Worm (Caenorhabditis elegans) whole organism, L2 larva: ENCODE measurements around the gene pas-2.

Source experiments
- C34F6.9 ChIP-seq: fragments of 150-350 bp; optimal IDR thresholded peaks from 2 replicates; lab custom pipeline; 2014; ENCODE audit warnings: missing biosample characterization, missing genetic modification characterization
- F13H6.1 ChIP-seq: sonication (generic microtip); optimal IDR thresholded peaks from 2 replicates; lab custom pipeline; 2016; ENCODE audit warnings: missing genetic modification characterization, missing compliant biosample characterization
- R02D3.7 ChIP-seq: fragments of 150-350 bp; optimal IDR thresholded peaks from 2 replicates; lab custom pipeline; 2014; ENCODE audit warnings: missing biosample characterization, missing genetic modification characterization
- Y55F3AM.14 ChIP-seq: fragments of 200-800 bp; sonication (Bioruptor generic); optimal IDR thresholded peaks from 2 replicates; lab custom pipeline; 2018; ENCODE audit warnings: mild to moderate bottlenecking, missing genetic modification characterization, missing compliant biosample characterization
- ZK546.5 ChIP-seq: sonication (generic microtip); optimal IDR thresholded peaks from 2 replicates; lab custom pipeline; 2017; ENCODE audit warnings: missing biosample characterization, missing genetic modification characterization
- alr-1 ChIP-seq: fragments of 150-350 bp; optimal IDR thresholded peaks from 2 replicates; lab custom pipeline; 2014; ENCODE audit warnings: missing biosample characterization, missing genetic modification characterization
- aly-2 ChIP-seq: fragments of 150-350 bp; optimal IDR thresholded peaks from 2 replicates; lab custom pipeline; 2014; ENCODE audit warnings: missing biosample characterization, missing genetic modification characterization
- ama-1 ChIP-seq: fragments of 150-350 bp; optimal IDR thresholded peaks from 2 replicates; lab custom pipeline; 2018; ENCODE audit warnings: inconsistent platforms
- blmp-1 ChIP-seq: sonication (generic microtip); optimal IDR thresholded peaks from 2 replicates; lab custom pipeline; 2017; ENCODE audit warnings: missing genetic modification characterization, mild to moderate bottlenecking, missing compliant biosample characterization, antibody characterized with exemption, moderate library complexity; ENCODE audit not compliant: insufficient read depth
- ceh-16 ChIP-seq: fragments of 150-350 bp; optimal IDR thresholded peaks from 2 replicates; lab custom pipeline; 2014; ENCODE audit warnings: missing biosample characterization, missing genetic modification characterization
- ceh-82 ChIP-seq: fragments of 150-350 bp; optimal IDR thresholded peaks from 2 replicates; lab custom pipeline; 2014; ENCODE audit warnings: missing biosample characterization, missing genetic modification characterization
- crh-2 ChIP-seq: sonication (generic microtip); optimal IDR thresholded peaks from 2 replicates; lab custom pipeline; 2017; ENCODE audit warnings: missing biosample characterization, missing genetic modification characterization
- dmd-4 ChIP-seq: sonication (generic microtip); optimal IDR thresholded peaks from 2 replicates; lab custom pipeline; 2017; ENCODE audit warnings: missing biosample characterization, missing genetic modification characterization
- egl-27 ChIP-seq: sonication (generic microtip); optimal IDR thresholded peaks from 3 replicates; lab custom pipeline; 2017; ENCODE audit warnings: missing biosample characterization, missing genetic modification reagents, missing genetic modification characterization
- elt-1 ChIP-seq: fragments of 150-350 bp; optimal IDR thresholded peaks from 2 replicates; lab custom pipeline; 2014; ENCODE audit warnings: missing biosample characterization, missing genetic modification characterization
- elt-3 ChIP-seq: sonication (generic microtip); optimal IDR thresholded peaks from 2 replicates; lab custom pipeline; 2017; ENCODE audit warnings: missing biosample characterization, missing genetic modification characterization
- fos-1 ChIP-seq: fragments of 150-350 bp; optimal IDR thresholded peaks from 2 replicates; lab custom pipeline; 2014; ENCODE audit warnings: missing biosample characterization, missing genetic modification characterization
- gmeb-1 ChIP-seq: fragments of 150-350 bp; optimal IDR thresholded peaks from 2 replicates; lab custom pipeline; 2014; ENCODE audit warnings: missing biosample characterization, missing genetic modification characterization
- lin-11 ChIP-seq: fragments of 150-350 bp; sonication (generic microtip); optimal IDR thresholded peaks from 2 replicates; lab custom pipeline; 2014; ENCODE audit warnings: missing biosample characterization, missing genetic modification characterization, inconsistent platforms, mixed read lengths
- lin-13 ChIP-seq: fragments of 150-350 bp; optimal IDR thresholded peaks from 2 replicates; lab custom pipeline; 2014; ENCODE audit warnings: missing biosample characterization, missing genetic modification reagents, missing genetic modification characterization
- lin-39 ChIP-seq: fragments of 150-350 bp; optimal IDR thresholded peaks from 2 replicates; lab custom pipeline; 2014; ENCODE audit warnings: missing biosample characterization, missing genetic modification reagents, missing genetic modification characterization
- lsy-2 ChIP-seq, 2 experiments: fragments of 150-350 bp in 1 of 2; sonication (generic microtip) in 1 of 2; optimal IDR thresholded peaks; 2 replicates each; lab custom pipeline; 2014 to 2017; ENCODE audit warnings: missing biosample characterization in 2 of 2, missing genetic modification characterization in 2 of 2
- mab-5 ChIP-seq: fragments of 150-350 bp; optimal IDR thresholded peaks from 2 replicates; lab custom pipeline; 2014; ENCODE audit warnings: missing biosample characterization, missing genetic modification characterization
- mbf-1 ChIP-seq: sonication (generic microtip); optimal IDR thresholded peaks from 2 replicates; lab custom pipeline; 2017; ENCODE audit warnings: missing biosample characterization, missing genetic modification characterization
- mdl-1 ChIP-seq, 2 experiments: fragments of 150-350 bp in 1 of 2; sonication (generic microtip) in 1 of 2; optimal IDR thresholded peaks; 2 replicates each; lab custom pipeline; 2017; ENCODE audit warnings: missing biosample characterization in 2 of 2, missing genetic modification characterization in 2 of 2
- nhr-10 ChIP-seq: sonication (generic microtip); optimal IDR thresholded peaks from 2 replicates; lab custom pipeline; 2017; ENCODE audit warnings: missing biosample characterization, missing genetic modification characterization
- nhr-11 ChIP-seq: fragments of 150-350 bp; optimal IDR thresholded peaks from 2 replicates; lab custom pipeline; 2014; ENCODE audit warnings: missing biosample characterization, missing genetic modification characterization
- nhr-12 ChIP-seq: fragments of 150-350 bp; optimal IDR thresholded peaks from 2 replicates; lab custom pipeline; 2014; ENCODE audit warnings: missing biosample characterization, missing genetic modification characterization
- nhr-129 ChIP-seq: fragments of 150-350 bp; optimal IDR thresholded peaks from 2 replicates; lab custom pipeline; 2014; ENCODE audit warnings: missing biosample characterization, missing genetic modification characterization
- nhr-21 ChIP-seq: fragments of 150-350 bp; optimal IDR thresholded peaks from 2 replicates; lab custom pipeline; 2014; ENCODE audit warnings: missing biosample characterization, missing genetic modification characterization
- nhr-23 ChIP-seq: fragments of 150-350 bp; optimal IDR thresholded peaks from 2 replicates; lab custom pipeline; 2014; ENCODE audit warnings: missing biosample characterization, missing genetic modification reagents, missing genetic modification characterization
- nhr-237 ChIP-seq: fragments of 150-350 bp; optimal IDR thresholded peaks from 2 replicates; lab custom pipeline; 2014; ENCODE audit warnings: missing biosample characterization, missing genetic modification characterization
- nhr-25 ChIP-seq: fragments of 150-350 bp; sonication (generic microtip); optimal IDR thresholded peaks from 3 replicates; lab custom pipeline; 2014; ENCODE audit warnings: missing biosample characterization, missing genetic modification characterization
- nhr-6 ChIP-seq: fragments of 150-350 bp; optimal IDR thresholded peaks from 2 replicates; lab custom pipeline; 2014; ENCODE audit warnings: missing biosample characterization, missing genetic modification characterization
- nhr-77 ChIP-seq: fragments of 150-350 bp; optimal IDR thresholded peaks from 2 replicates; lab custom pipeline; 2014; ENCODE audit warnings: missing biosample characterization, missing genetic modification characterization
- peb-1 ChIP-seq: fragments of 150-350 bp; optimal IDR thresholded peaks from 2 replicates; lab custom pipeline; 2014; ENCODE audit warnings: missing biosample characterization, missing genetic modification characterization
- sem-4 ChIP-seq: fragments of 150-350 bp; optimal IDR thresholded peaks from 2 replicates; lab custom pipeline; 2014; ENCODE audit warnings: missing biosample characterization, missing genetic modification reagents, missing genetic modification characterization
- skn-1 ChIP-seq: sonication (generic microtip); optimal IDR thresholded peaks from 2 replicates; lab custom pipeline; 2017; ENCODE audit warnings: missing biosample characterization, missing genetic modification characterization
- sma-3 ChIP-seq: sonication (generic microtip); optimal IDR thresholded peaks from 2 replicates; lab custom pipeline; 2016; ENCODE audit warnings: missing genetic modification reagents, missing genetic modification characterization, missing compliant biosample characterization
- sma-9 ChIP-seq, 2 experiments: fragments of 150-350 bp in 1 of 2; sonication (generic microtip) in 1 of 2; optimal IDR thresholded peaks; 2 replicates each; lab custom pipeline; 2014 to 2016; ENCODE audit warnings: missing genetic modification characterization in 2 of 2, mild to moderate bottlenecking in 1 of 2, missing biosample characterization in 1 of 2, missing compliant biosample characterization in 1 of 2, missing genetic modification reagents in 1 of 2, moderate library complexity in 1 of 2
- snpc-4 ChIP-seq: fragments of 150-350 bp; optimal IDR thresholded peaks from 2 replicates; lab custom pipeline; 2014; ENCODE audit warnings: missing biosample characterization, missing genetic modification characterization
- unc-39 ChIP-seq: fragments of 150-350 bp; optimal IDR thresholded peaks from 2 replicates; lab custom pipeline; 2014; ENCODE audit warnings: missing biosample characterization, missing genetic modification characterization
- unc-55 ChIP-seq: fragments of 150-350 bp; sonication (generic microtip); optimal IDR thresholded peaks from 3 replicates; lab custom pipeline; 2014; ENCODE audit warnings: missing biosample characterization, missing genetic modification reagents, missing genetic modification characterization
- unc-62 ChIP-seq: fragments of 150-350 bp; optimal IDR thresholded peaks from 2 replicates; lab custom pipeline; 2014; ENCODE audit warnings: missing biosample characterization, missing genetic modification reagents, missing genetic modification characterization
- zag-1 ChIP-seq: fragments of 150-350 bp; optimal IDR thresholded peaks from 2 replicates; lab custom pipeline; 2014; ENCODE audit warnings: missing biosample characterization, missing genetic modification characterization
- ztf-1 ChIP-seq: fragments of 200-800 bp; sonication (Bioruptor generic); conservative IDR thresholded peaks from 2 replicates; pipeline ENCODE4 v1.3.6; 2022; ENCODE audit warnings: missing genetic modification characterization, missing compliant biosample characterization
- ztf-11 ChIP-seq: sonication (generic microtip); optimal IDR thresholded peaks from 2 replicates; lab custom pipeline; 2017; ENCODE audit warnings: missing biosample characterization, missing genetic modification characterization
- ztf-4 ChIP-seq: fragments of 150-350 bp; optimal IDR thresholded peaks from 2 replicates; lab custom pipeline; 2014; ENCODE audit warnings: missing biosample characterization, missing genetic modification characterization

pas-2 gene

DNA sequence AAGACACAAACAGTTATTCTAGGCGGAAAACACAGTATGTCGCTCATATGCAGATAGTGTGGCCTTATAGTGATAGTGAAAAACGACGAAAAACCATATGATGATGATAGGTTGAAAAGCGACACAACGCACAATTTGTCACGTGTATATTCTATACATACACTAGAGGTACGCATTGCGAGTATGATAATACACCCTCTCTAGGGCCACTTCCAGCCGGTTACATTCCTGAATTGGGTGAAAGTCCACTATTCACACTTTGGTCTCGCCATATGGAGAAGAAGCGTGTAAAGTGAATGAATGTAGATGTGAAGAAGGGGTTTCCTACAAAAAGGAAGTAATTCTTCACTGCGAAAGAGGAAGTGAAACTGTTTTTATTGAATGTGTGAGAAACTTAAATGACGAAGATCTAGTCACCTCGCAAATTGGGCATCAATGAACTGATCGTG, 40.7 kb upstream of the pas-2 start:
- TF ChIP-seq lin-13, result no peak
- TF ChIP-seq egl-27 (tag; lab: Kevin White, UChicago), result peak; percentile 74
- TF ChIP-seq unc-62 (GFP tag; lab: Kevin White, UChicago), result no peak
- no peak for TF ChIP-seq ztf-11 (tag; lab: Kevin White, UChicago)
- TF ChIP-seq nhr-10, result no peak
- TF ChIP-seq nhr-11 (tag; lab: Kevin White, UChicago), result no peak
- TF ChIP-seq nhr-6 (tag; lab: Kevin White, UChicago), result no peak
- no peak for TF ChIP-seq zag-1 (tag; lab: Kevin White, UChicago)
- TF ChIP-seq unc-55 (GFP tag; lab: Kevin White, UChicago), result no peak
- TF ChIP-seq F13H6.1, result peak; percentile 60
- TF ChIP-seq gmeb-1 (tag; lab: Kevin White, UChicago), result peak; percentile 34
- peak; percentile 25 for TF ChIP-seq nhr-21 (tag; lab: Kevin White, UChicago)
- peak in 1 of 2 experiments; percentile 17 for TF ChIP-seq lsy-2 (tag; optimal IDR thresholded peaks at IDR 0.05; lab: Kevin White, UChicago)
- TF ChIP-seq snpc-4 (tag; lab: Kevin White, UChicago), result no peak
- TF ChIP-seq peb-1 (tag; lab: Kevin White, UChicago), result no peak
- no peak for TF ChIP-seq mbf-1
- TF ChIP-seq C34F6.9 (tag; lab: Kevin White, UChicago), result no peak
- TF ChIP-seq lin-11 (tag; lab: Kevin White, UChicago), result no peak
- no peak for TF ChIP-seq elt-1 (tag; lab: Kevin White, UChicago)
- no peak for TF ChIP-seq nhr-23 (tag; lab: Kevin White, UChicago)
- no peak for TF ChIP-seq nhr-77
- no peak for TF ChIP-seq mab-5 (tag; lab: Kevin White, UChicago)
- TF ChIP-seq ZK546.5 (tag; lab: Kevin White, UChicago), result no peak
- TF ChIP-seq ama-1 (lab: Kevin White, UChicago), result no peak
- peak; percentile 93 for TF ChIP-seq sma-9 (GFP tag; optimal IDR thresholded peaks at IDR 0.05; lab: Kevin White, UChicago)
- no peak for TF ChIP-seq sma-9 (tag; optimal IDR thresholded peaks at IDR 0.05; lab: Kevin White, UChicago)
- TF ChIP-seq fos-1 (tag; lab: Kevin White, UChicago), result peak; percentile 23
- TF ChIP-seq nhr-237 (tag; lab: Kevin White, UChicago), result no peak
- peak in 1 of 2 experiments; percentile 56 for TF ChIP-seq mdl-1 (tag; optimal IDR thresholded peaks at IDR 0.05; lab: Kevin White, UChicago)
- TF ChIP-seq R02D3.7 (tag; lab: Kevin White, UChicago), result no peak
- no peak for TF ChIP-seq elt-3 (tag; lab: Kevin White, UChicago)
- TF ChIP-seq sem-4 (tag; lab: Kevin White, UChicago), result no peak
- no peak for TF ChIP-seq alr-1
- no peak for TF ChIP-seq unc-39 (tag; lab: Kevin White, UChicago)
- no peak for TF ChIP-seq lin-39 (tag; lab: Kevin White, UChicago)
- TF ChIP-seq aly-2 (tag; lab: Kevin White, UChicago), result no peak
- no peak for TF ChIP-seq ceh-16 (tag; lab: Kevin White, UChicago)
- TF ChIP-seq ceh-82 (tag; lab: Kevin White, UChicago), result no peak
- TF ChIP-seq nhr-12, result no peak
- no peak for TF ChIP-seq ztf-4 (tag; lab: Kevin White, UChicago)
- no peak for TF ChIP-seq ztf-1 (GFP tag; lab: Robert Waterston, UW)
- no peak for TF ChIP-seq skn-1 (tag; lab: Kevin White, UChicago)
- peak; percentile 72 for TF ChIP-seq sma-3
- TF ChIP-seq dmd-4 (tag; lab: Kevin White, UChicago), result no peak
- TF ChIP-seq crh-2, result peak; percentile 61
- TF ChIP-seq blmp-1 (tag; lab: Kevin White, UChicago), result peak; percentile 46
- peak; percentile 78 for TF ChIP-seq Y55F3AM.14 (GFP tag; lab: Kevin White, UChicago)
- peak; percentile 71 for TF ChIP-seq nhr-129
- peak; percentile 75 for TF ChIP-seq nhr-25 (tag; lab: Kevin White, UChicago)
